Worm (Caenorhabditis elegans) whole organism, L3 larva: ENCODE data around the gene H04M03.3.

Experiments used
- ama-1 ChIP-seq: fragments of 150-350 bp; optimal IDR thresholded peaks from 2 replicates; lab custom pipeline; 2018
- jun-1 ChIP-seq: fragments of 150-350 bp; optimal IDR thresholded peaks from 2 replicates; lab custom pipeline; 2014; ENCODE audit warnings: missing biosample characterization, missing genetic modification reagents, missing genetic modification characterization
- nfya-1 ChIP-seq: sonication (generic microtip); optimal IDR thresholded peaks from 2 replicates; lab custom pipeline; 2017; ENCODE audit warnings: missing genetic modification characterization, mild to moderate bottlenecking, missing compliant biosample characterization, antibody characterized with exemption, moderate library complexity; ENCODE audit not compliant: insufficient read depth
- nhr-11 ChIP-seq: fragments of 150-350 bp; optimal IDR thresholded peaks from 2 replicates; lab custom pipeline; 2014; ENCODE audit warnings: missing biosample characterization, missing genetic modification characterization
- pha-4 ChIP-seq: fragments of 150-350 bp; optimal IDR thresholded peaks from 2 replicates; lab custom pipeline; 2014; ENCODE audit warnings: missing biosample characterization, missing genetic modification reagents, missing genetic modification characterization
- skn-1 ChIP-seq: fragments of 150-350 bp; optimal IDR thresholded peaks from 2 replicates; lab custom pipeline; 2014; ENCODE audit warnings: missing biosample characterization, missing genetic modification characterization
- unc-62 ChIP-seq: fragments of 150-350 bp; sonication (generic microtip); optimal IDR thresholded peaks from 4 replicates; lab custom pipeline; 2014; ENCODE audit warnings: missing biosample characterization, missing genetic modification reagents, missing genetic modification characterization

ce11 chrIV:5867189-5867588, 24.2 kb upstream of the H04M03.3 start, which contains the start of gene C06E7.88:
- TF ChIP-seq ama-1 (lab: Kevin White, UChicago) (no peak), jun-1 (tag; lab: Kevin White, UChicago) (no peak), nhr-11 (tag; lab: Kevin White, UChicago) (no peak), skn-1 (tag; lab: Kevin White, UChicago) (no peak), unc-62 (GFP tag; lab: Kevin White, UChicago) (no peak), nfya-1 (tag; lab: Kevin White, UChicago) (no peak), pha-4 (tag; lab: Kevin White, UChicago) (no peak)
